Fruit fly (Drosophila melanogaster): ENCODE results near the gene CG4042.

Gene CG4042

dm6 chr3L:20784812-20785671 is 13.7 kb upstream of the CG4042 start (continued):
- TF ChIP-seq disco-r (GFP tag; optimal IDR thresholded peaks at IDR 0.05) (no peak), twi (tag; optimal IDR thresholded peaks at IDR 0.05) (no peak), danr (GFP tag; IDR thresholded peaks at IDR 0.05) (no peak), CG15696 (tag; optimal IDR thresholded peaks at IDR 0.05) (peak; percentile 35), sens-2 (GFP tag; IDR thresholded peaks at IDR 0.05) (peak; percentile 35; the same call in 1 of the 2 replicates), eyg (GFP tag; optimal IDR thresholded peaks at IDR 0.05) (no peak), unc-4 (GFP tag; IDR thresholded peaks at IDR 0.05; ENCODE audit: partially characterized antibody) (peak; percentile 37; the same call in 1 of the 2 replicates), pb (GFP tag; optimal IDR thresholded peaks at IDR 0.05) (no peak), Hr39 (optimal IDR thresholded peaks at IDR 0.05) (no peak), gsb-n (tag; optimal IDR thresholded peaks at IDR 0.05) (no peak), CG13894 (tag; optimal IDR thresholded peaks at IDR 0.05) (peak; percentile 78), CG17568 (GFP tag; optimal IDR thresholded peaks at IDR 0.05) (no peak), CG6683 (GFP tag; optimal IDR thresholded peaks at IDR 0.05) (no peak), CG10274 (GFP tag; optimal IDR thresholded peaks at IDR 0.05) (no peak), CG7271 (tag; optimal IDR thresholded peaks at IDR 0.05) (no peak), CG6254 (GFP tag; optimal IDR thresholded peaks at IDR 0.05) (no peak), Ets65A (GFP tag) (peak; percentile 26), CG4404 (GFP tag; IDR thresholded peaks at IDR 0.05) (no peak), Ravus (GFP tag; IDR thresholded peaks at IDR 0.05) (no peak), CG4820 (GFP tag; optimal IDR thresholded peaks at IDR 0.05) (no peak), CG17802 (tag; optimal IDR thresholded peaks at IDR 0.05) (no peak), dm (GFP tag; optimal IDR thresholded peaks at IDR 0.05) (peak; percentile 19), Asciz (GFP tag; optimal IDR thresholded peaks at IDR 0.05) (no peak), CG4424 (GFP tag; optimal IDR thresholded peaks at IDR 0.05) (peak; percentile 16), CG9437 (GFP tag; optimal IDR thresholded peaks at IDR 0.05) (peak; percentile 47), Pdp1 (GFP tag; optimal IDR thresholded peaks at IDR 0.05) (peak; percentile 4 to 65), PHDP (tag; optimal IDR thresholded peaks at IDR 0.05) (peak; percentile 10), CG10431 (GFP tag; optimal IDR thresholded peaks at IDR 0.05) (no peak), CG9727 (GFP tag; optimal IDR thresholded peaks at IDR 0.05) (peak; percentile 60), cas (GFP tag; IDR thresholded peaks at IDR 0.05) (no peak), schlank (tag; optimal IDR thresholded peaks at IDR 0.05) (no peak), CG17612 (GFP tag; IDR thresholded peaks at IDR 0.05) (no peak), Hr51 (GFP tag; optimal IDR thresholded peaks at IDR 0.05) (peak; percentile 50 to 58), CG34422 (GFP tag; IDR thresholded peaks at IDR 0.05) (peak; percentile 45; the same call in 1 of the 3 replicates), unpg (GFP tag; optimal IDR thresholded peaks at IDR 0.05) (peak; percentile 8), rib (GFP tag; IDR thresholded peaks at IDR 0.05) (peak; percentile 49; the same call in 1 of the 2 replicates), peb (GFP tag; IDR thresholded peaks at IDR 0.05) (no peak), CG2199 (GFP tag; IDR thresholded peaks at IDR 0.05) (peak; percentile 81; the same call in 2 of the 3 replicates), oc (tag; optimal IDR thresholded peaks at IDR 0.05) (peak; percentile 26), CG12155 (GFP tag; optimal IDR thresholded peaks at IDR 0.05) (peak; percentile 21), usp (GFP tag; optimal IDR thresholded peaks at IDR 0.05) (no peak), CG14710 (tag; optimal IDR thresholded peaks at IDR 0.05) (peak; percentile 56), CG13287 (GFP tag; IDR thresholded peaks at IDR 0.05; ENCODE audit: partially characterized antibody) (peak; percentile 50), sim (GFP tag; IDR thresholded peaks at IDR 0.05) (no peak), scrt (GFP tag; optimal IDR thresholded peaks at IDR 0.05) (peak; percentile 37), CG8359 (GFP tag; optimal IDR thresholded peaks at IDR 0.05; ENCODE audit: borderline replicate concordance) (no peak), HLH54F (GFP tag; optimal IDR thresholded peaks at IDR 0.05) (peak; percentile 2), repo (GFP tag; optimal IDR thresholded peaks at IDR 0.05) (no peak), CG11247 (GFP tag; IDR thresholded peaks at IDR 0.05) (0 out of 2 replicates have a peak, but pooled peaks have one; percentile 15)

Measured in whole organism, embryonic.